Fruit fly (Drosophila melanogaster) whole organism, adult: ENCODE results near the gene Tep4.

ENCODE experiments used
- CG11617 ChIP-seq: fragments of 200-800 bp; sonication (Bioruptor generic); optimal IDR thresholded peaks from 2 replicates; lab custom pipeline; 2017; ENCODE audit warnings: mild to moderate bottlenecking, missing biosample characterization, missing genetic modification reagents, missing genetic modification characterization
- CG12768 ChIP-seq: fragments of 200-800 bp; sonication (Bioruptor generic); optimal IDR thresholded peaks from 2 replicates; lab custom pipeline; 2017; ENCODE audit warnings: missing biosample characterization, missing genetic modification characterization, mild to moderate bottlenecking, moderate library complexity, missing genetic modification reagents
- CG14711 ChIP-seq: fragments of 200-800 bp; sonication (Bioruptor generic); optimal IDR thresholded peaks from 2 replicates; lab custom pipeline; 2018; ENCODE audit warnings: missing biosample characterization, mild to moderate bottlenecking, missing genetic modification characterization, moderate library complexity
- CG1620 ChIP-seq: fragments of 200-800 bp; sonication (Bioruptor generic); optimal IDR thresholded peaks from 2 replicates; lab custom pipeline; 2016; ENCODE audit warnings: missing biosample characterization, missing genetic modification characterization
- CG33017 ChIP-seq: fragments of 200-800 bp; sonication (Bioruptor generic); optimal IDR thresholded peaks from 2 replicates; lab custom pipeline; 2018; ENCODE audit warnings: missing biosample characterization, mild to moderate bottlenecking, missing genetic modification characterization, moderate library complexity
- CG5204 ChIP-seq: fragments of 200-800 bp; sonication (Bioruptor generic); optimal IDR thresholded peaks from 2 replicates; lab custom pipeline; 2016; ENCODE audit warnings: missing biosample characterization, missing genetic modification characterization
- CG7045 ChIP-seq: fragments of 200-800 bp; sonication (Bioruptor generic); optimal IDR thresholded peaks from 2 replicates; lab custom pipeline; 2017; ENCODE audit warnings: missing biosample characterization, mild to moderate bottlenecking, missing genetic modification characterization
- CG7101 ChIP-seq: fragments of 200-800 bp; sonication (Bioruptor generic); optimal IDR thresholded peaks from 2 replicates; lab custom pipeline; 2018; ENCODE audit warnings: missing biosample characterization, mild to moderate bottlenecking, missing genetic modification characterization, moderate library complexity
- Clk ChIP-seq: fragments of 200-800 bp; sonication (Bioruptor generic); optimal IDR thresholded peaks from 2 replicates; lab custom pipeline; 2017; ENCODE audit warnings: missing biosample characterization, missing genetic modification characterization
- Crg-1 ChIP-seq: fragments of 200-800 bp; sonication (Bioruptor generic); optimal IDR thresholded peaks from 2 replicates; lab custom pipeline; 2016; ENCODE audit warnings: missing biosample characterization, missing genetic modification characterization
- Hr96 ChIP-seq: fragments of 200-800 bp; sonication (Bioruptor generic); optimal IDR thresholded peaks from 2 replicates; lab custom pipeline; 2016; ENCODE audit warnings: missing biosample characterization, missing genetic modification characterization
- Mnt ChIP-seq: fragments of 200-800 bp; sonication (Bioruptor generic); optimal IDR thresholded peaks from 2 replicates; lab custom pipeline; 2016; ENCODE audit warnings: missing biosample characterization, mild to moderate bottlenecking, missing genetic modification characterization
- bab1 ChIP-seq: fragments of 200-800 bp; sonication (Bioruptor generic); optimal IDR thresholded peaks from 3 replicates; lab custom pipeline; 2019; ENCODE audit warnings: missing biosample characterization, mild to moderate bottlenecking, missing genetic modification characterization, moderate library complexity
- cic ChIP-seq: fragments of 200-800 bp; sonication (Bioruptor generic); optimal IDR thresholded peaks from 2 replicates; lab custom pipeline; 2017; ENCODE audit warnings: missing biosample characterization, mild to moderate bottlenecking, missing genetic modification characterization, moderate library complexity
- cnc ChIP-seq, 2 experiments: fragments of >200 bp; optimal IDR thresholded peaks; 2 replicates each; lab custom pipeline; 2017
- kay ChIP-seq: fragments of 200-800 bp; sonication (Bioruptor generic); peaks from one replicate; lab custom pipeline; 2016; ENCODE audit warnings: missing biosample characterization, missing genetic modification characterization, borderline replicate concordance
- ovo ChIP-seq: fragments of 200-800 bp; sonication (Bioruptor generic); optimal IDR thresholded peaks from 2 replicates; lab custom pipeline; 2016; ENCODE audit warnings: missing biosample characterization, missing genetic modification characterization
- pad ChIP-seq: fragments of 200-800 bp; sonication (Bioruptor generic); optimal IDR thresholded peaks from 3 replicates; lab custom pipeline; 2017; ENCODE audit warnings: missing biosample characterization, missing genetic modification characterization, mild to moderate bottlenecking, moderate library complexity, missing genetic modification reagents
- tj ChIP-seq: fragments of 200-800 bp; sonication (Bioruptor generic); optimal IDR thresholded peaks from 3 replicates; lab custom pipeline; 2017; ENCODE audit warnings: missing biosample characterization, mild to moderate bottlenecking, missing genetic modification characterization, moderate library complexity
- toe ChIP-seq: fragments of 200-800 bp; sonication (Bioruptor generic); optimal IDR thresholded peaks from 2 replicates; lab custom pipeline; 2016; ENCODE audit warnings: missing biosample characterization, missing genetic modification characterization

Tep4 gene

dm6 chr2L:19575626-19576298 is 27.5 kb downstream of the Tep4 start:
- peak; percentile 73 for TF ChIP-seq CG14711 (tag; lab: Kevin White, UChicago)
- TF ChIP-seq Clk (GFP tag; lab: Kevin White, UChicago) = peak; percentile 40
- TF ChIP-seq cic = no peak
- TF ChIP-seq CG7101 = peak; percentile 73
- peak; percentile 22 for TF ChIP-seq CG1620 (GFP tag; lab: Kevin White, UChicago)
- no peak for TF ChIP-seq Crg-1 (GFP tag; lab: Kevin White, UChicago)
- TF ChIP-seq CG11617 (GFP tag; lab: Kevin White, UChicago) = peak; percentile 66
- TF ChIP-seq ovo (GFP tag; lab: Kevin White, UChicago) = peak; percentile 83
- TF ChIP-seq toe (GFP tag; lab: Kevin White, UChicago) = peak; percentile 68
- peak; percentile 43 for TF ChIP-seq Mnt (GFP tag; lab: Kevin White, UChicago)
- TF ChIP-seq CG12768 (GFP tag; lab: Kevin White, UChicago) = peak; percentile 75
- peak; percentile 79 for TF ChIP-seq tj (GFP tag; lab: Kevin White, UChicago)
- peak; percentile 61 for TF ChIP-seq CG33017 (tag; lab: Kevin White, UChicago)
- no peak for TF ChIP-seq cnc (optimal IDR thresholded peaks at IDR 0.05; lab: Kevin White, UChicago)
- peak; percentile 72 for TF ChIP-seq Hr96 (GFP tag; lab: Kevin White, UChicago)
- peak; percentile 69 for TF ChIP-seq CG5204 (GFP tag; lab: Kevin White, UChicago)
- TF ChIP-seq bab1 = peak; percentile 28
- no peak for TF ChIP-seq pad (GFP tag; lab: Kevin White, UChicago)
- TF ChIP-seq CG7045 (GFP tag; lab: Kevin White, UChicago) = peak; percentile 83
- TF ChIP-seq kay (GFP tag; lab: Kevin White, UChicago) = no peak

- TF ChIP-seq bab1 = no peak
- no peak for TF ChIP-seq Clk (GFP tag; lab: Kevin White, UChicago)
- no peak for TF ChIP-seq ovo (GFP tag; lab: Kevin White, UChicago)
- no peak for TF ChIP-seq CG5204 (GFP tag; lab: Kevin White, UChicago)
- peak; percentile 31 for TF ChIP-seq CG33017 (tag; lab: Kevin White, UChicago)
- peak; percentile 100 for TF ChIP-seq cic
- peak; percentile 40 for TF ChIP-seq Crg-1 (GFP tag; lab: Kevin White, UChicago)
- no peak for TF ChIP-seq CG1620 (GFP tag; lab: Kevin White, UChicago)
- no peak for TF ChIP-seq CG7101
- no peak for TF ChIP-seq cnc (optimal IDR thresholded peaks at IDR 0.05; lab: Kevin White, UChicago)
- peak; percentile 31 for TF ChIP-seq tj (GFP tag; lab: Kevin White, UChicago)
- TF ChIP-seq CG14711 (tag; lab: Kevin White, UChicago) = no peak
- peak; percentile 11 for TF ChIP-seq toe (GFP tag; lab: Kevin White, UChicago)
- no peak for TF ChIP-seq pad (GFP tag; lab: Kevin White, UChicago)
- no peak for TF ChIP-seq CG7045 (GFP tag; lab: Kevin White, UChicago)
- TF ChIP-seq Mnt (GFP tag; lab: Kevin White, UChicago) = peak; percentile 60
- no peak for TF ChIP-seq CG12768 (GFP tag; lab: Kevin White, UChicago)
- TF ChIP-seq kay (GFP tag; lab: Kevin White, UChicago) = no peak
- TF ChIP-seq Hr96 (GFP tag; lab: Kevin White, UChicago) = peak; percentile 47
- TF ChIP-seq CG11617 (GFP tag; lab: Kevin White, UChicago) = peak; percentile 5
Measured at dm6 chr2L:19576299-19576971, 28.1 kb downstream of the Tep4 start.

dm6 chr2L:19577187-19577765 is 29.0 kb downstream of the Tep4 start, which contains the start of the genes spi and msb1l:
TSS of gene spi (minus strand) at chr2L:19577315.
TSS of gene msb1l (plus strand) at chr2L:19577701.
- TF ChIP-seq ovo (GFP tag; lab: Kevin White, UChicago) = peak; percentile 43
- TF ChIP-seq toe (GFP tag; lab: Kevin White, UChicago) = peak; percentile 60
- TF ChIP-seq Mnt (GFP tag; lab: Kevin White, UChicago) = no peak
- no peak for TF ChIP-seq tj (GFP tag; lab: Kevin White, UChicago)
- TF ChIP-seq CG7101 = peak; percentile 79
- TF ChIP-seq Hr96 (GFP tag; lab: Kevin White, UChicago) = peak; percentile 45
- peak; percentile 37 for TF ChIP-seq CG1620 (GFP tag; lab: Kevin White, UChicago)
- TF ChIP-seq kay (GFP tag; lab: Kevin White, UChicago) = no peak
- TF ChIP-seq CG11617 (GFP tag; lab: Kevin White, UChicago) = peak; percentile 47
- no peak for TF ChIP-seq CG33017 (tag; lab: Kevin White, UChicago)
- TF ChIP-seq CG14711 (tag; lab: Kevin White, UChicago) = peak; percentile 61
- no peak for TF ChIP-seq cic
- TF ChIP-seq CG5204 (GFP tag; lab: Kevin White, UChicago) = no peak
- TF ChIP-seq bab1 = peak; percentile 33
- TF ChIP-seq pad (GFP tag; lab: Kevin White, UChicago) = peak; percentile 33
- TF ChIP-seq Crg-1 (GFP tag; lab: Kevin White, UChicago) = peak; percentile 45
- peak; percentile 31 for TF ChIP-seq Clk (GFP tag; lab: Kevin White, UChicago)
- TF ChIP-seq CG7045 (GFP tag; lab: Kevin White, UChicago) = peak; percentile 29
- TF ChIP-seq cnc (optimal IDR thresholded peaks at IDR 0.05; lab: Kevin White, UChicago) = no peak
- TF ChIP-seq CG12768 (GFP tag; lab: Kevin White, UChicago) = peak; percentile 13

- no peak for TF ChIP-seq cnc (optimal IDR thresholded peaks at IDR 0.05; lab: Kevin White, UChicago)
- no peak for TF ChIP-seq CG12768 (GFP tag; lab: Kevin White, UChicago)
- TF ChIP-seq toe (GFP tag; lab: Kevin White, UChicago) = no peak
- TF ChIP-seq bab1 = peak; percentile 28
- TF ChIP-seq pad (GFP tag; lab: Kevin White, UChicago) = no peak
- TF ChIP-seq kay (GFP tag; lab: Kevin White, UChicago) = no peak
- no peak for TF ChIP-seq CG14711 (tag; lab: Kevin White, UChicago)
- TF ChIP-seq CG11617 (GFP tag; lab: Kevin White, UChicago) = no peak
- peak; percentile 48 for TF ChIP-seq tj (GFP tag; lab: Kevin White, UChicago)
Measured at dm6 chr2L:19579995-19580578, 31.8 kb downstream of the Tep4 start, which contains the start of gene Pmvk. TSS of gene Pmvk (minus strand) at chr2L:19580351.
